Worm (Caenorhabditis elegans) whole organism, L3 larva: ENCODE results near the gene Y105C5A.1274.
"Not testable (repeated sequence)": the region's sequence is repeated elsewhere in the genome, so short reads cannot be mapped to it uniquely, and the experiment has no call there.

ENCODE experiments used
- R02D3.7 ChIP-seq: fragments of 150-350 bp; optimal IDR thresholded peaks from 2 replicates; lab custom pipeline; 2014; ENCODE audit warnings: missing biosample characterization, missing genetic modification characterization
- ZK546.5 ChIP-seq: sonication (generic microtip); optimal IDR thresholded peaks from 2 replicates; lab custom pipeline; 2017; ENCODE audit warnings: missing biosample characterization, missing genetic modification characterization
- ceh-16 ChIP-seq: sonication (generic microtip); optimal IDR thresholded peaks from 2 replicates; lab custom pipeline; 2017; ENCODE audit warnings: missing biosample characterization, missing genetic modification characterization
- ceh-28 ChIP-seq: fragments of 150-350 bp; optimal IDR thresholded peaks from 2 replicates; lab custom pipeline; 2014; ENCODE audit warnings: missing biosample characterization, missing genetic modification reagents, missing genetic modification characterization
- ceh-9 ChIP-seq: sonication (generic microtip); optimal IDR thresholded peaks from 2 replicates; lab custom pipeline; 2018; ENCODE audit warnings: missing biosample characterization, missing genetic modification characterization
- daf-12 ChIP-seq: fragments of 150-350 bp; optimal IDR thresholded peaks from 2 replicates; lab custom pipeline; 2014; ENCODE audit warnings: missing biosample characterization, missing genetic modification reagents, missing genetic modification characterization
- egl-5 ChIP-seq: fragments of 150-350 bp; optimal IDR thresholded peaks from 2 replicates; lab custom pipeline; 2017; ENCODE audit warnings: missing biosample characterization, missing genetic modification reagents, missing genetic modification characterization, inconsistent platforms
- elt-1 ChIP-seq: fragments of 150-350 bp; optimal IDR thresholded peaks from 2 replicates; lab custom pipeline; 2014; ENCODE audit warnings: missing biosample characterization, missing genetic modification characterization
- elt-3 ChIP-seq, 3 experiments: fragments of 150-350 bp in 1 of 3; sonication (generic microtip) in 2 of 3; optimal IDR thresholded peaks; 2 replicates in 2 of 3; 4 replicates in 1 of 3; lab custom pipeline; 2014 to 2017; ENCODE audit warnings: missing biosample characterization in 3 of 3, missing genetic modification characterization in 3 of 3
- jun-1 ChIP-seq: fragments of 150-350 bp; optimal IDR thresholded peaks from 2 replicates; lab custom pipeline; 2014; ENCODE audit warnings: missing biosample characterization, missing genetic modification reagents, missing genetic modification characterization
- sea-2 ChIP-seq: fragments of 150-350 bp; sonication (generic microtip); optimal IDR thresholded peaks from 4 replicates; lab custom pipeline; 2014; ENCODE audit warnings: missing biosample characterization, missing genetic modification reagents, missing genetic modification characterization
- unc-39 ChIP-seq: sonication (generic microtip); optimal IDR thresholded peaks from 4 replicates; lab custom pipeline; 2017; ENCODE audit warnings: missing biosample characterization, missing genetic modification characterization
- unc-62 ChIP-seq: fragments of 150-350 bp; sonication (generic microtip); optimal IDR thresholded peaks from 4 replicates; lab custom pipeline; 2014; ENCODE audit warnings: missing biosample characterization, missing genetic modification reagents, missing genetic modification characterization

Y105C5A.1274 gene

DNA sequence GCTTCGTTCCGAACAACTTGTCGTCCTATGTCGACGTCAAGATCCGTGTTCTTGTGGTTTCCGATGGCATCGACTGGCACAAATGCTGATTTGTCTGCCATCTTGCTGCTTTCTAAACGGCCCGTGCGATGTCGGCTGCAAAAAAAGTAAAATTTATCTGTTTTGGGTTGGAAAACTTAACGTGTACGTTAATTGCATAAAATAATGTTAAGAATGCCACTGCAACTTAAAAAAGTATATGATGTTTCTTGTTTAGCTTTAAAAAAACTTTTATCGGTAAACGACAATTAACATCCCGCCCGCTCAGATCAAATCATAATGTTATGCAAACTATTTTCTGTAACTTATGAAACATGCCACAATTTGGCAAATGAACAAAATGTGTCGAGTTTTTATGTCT lies 46.9 kb downstream of the Y105C5A.1274 start, which contains the start of gene Y105C5A.26:
Gene Y105C5A.26, minus strand, starts transcription at position 101 of the 400 bp plus-strand sequence.
- not testable (repeated sequence) for TF ChIP-seq ZK546.5 (tag; lab: Kevin White, UChicago); elt-3 (tag; optimal IDR thresholded peaks at IDR 0.05; lab: Kevin White, UChicago); elt-1 (tag; lab: Kevin White, UChicago)

- no peak for TF ChIP-seq R02D3.7 (tag; lab: Kevin White, UChicago)
- no peak for TF ChIP-seq sea-2
- no peak for TF ChIP-seq jun-1 (tag; lab: Kevin White, UChicago)
- TF ChIP-seq ZK546.5 (tag; lab: Kevin White, UChicago): no peak
- TF ChIP-seq unc-39 (tag; lab: Kevin White, UChicago): no peak
- TF ChIP-seq elt-3 (tag; optimal IDR thresholded peaks at IDR 0.05; lab: Kevin White, UChicago): no peak
- no peak for TF ChIP-seq daf-12 (tag; lab: Kevin White, UChicago)
- no peak for TF ChIP-seq ceh-16 (tag; lab: Kevin White, UChicago)
- TF ChIP-seq unc-62 (GFP tag; lab: Kevin White, UChicago): no peak
- TF ChIP-seq ceh-28 (tag; lab: Kevin White, UChicago): no peak
- no peak for TF ChIP-seq ceh-9
- TF ChIP-seq egl-5 (tag; lab: Kevin White, UChicago): no peak
Measured at ce11 chrIV:15684521-15684920, 50.0 kb downstream of the Y105C5A.1274 start.
